Worm (Caenorhabditis elegans) whole organism, L2 larva: Measurements from ENCODE around the gene C53B7.2.
"Not testable (repeated sequence)": the region's sequence is repeated elsewhere in the genome, so short reads cannot be mapped to it uniquely, and the experiment has no call there.

Source experiments
- C34F6.9 ChIP-seq: fragments of 150-350 bp; optimal IDR thresholded peaks from 2 replicates; lab custom pipeline; 2014; ENCODE audit warnings: missing biosample characterization, missing genetic modification characterization
- ZK546.5 ChIP-seq: sonication (generic microtip); optimal IDR thresholded peaks from 2 replicates; lab custom pipeline; 2017; ENCODE audit warnings: missing biosample characterization, missing genetic modification characterization
- alr-1 ChIP-seq: fragments of 150-350 bp; optimal IDR thresholded peaks from 2 replicates; lab custom pipeline; 2014; ENCODE audit warnings: missing biosample characterization, missing genetic modification characterization
- blmp-1 ChIP-seq: sonication (generic microtip); optimal IDR thresholded peaks from 2 replicates; lab custom pipeline; 2017; ENCODE audit warnings: missing genetic modification characterization, mild to moderate bottlenecking, missing compliant biosample characterization, antibody characterized with exemption, moderate library complexity; ENCODE audit not compliant: insufficient read depth
- ceh-16 ChIP-seq: fragments of 150-350 bp; optimal IDR thresholded peaks from 2 replicates; lab custom pipeline; 2014; ENCODE audit warnings: missing biosample characterization, missing genetic modification characterization
- dmd-4 ChIP-seq: sonication (generic microtip); optimal IDR thresholded peaks from 2 replicates; lab custom pipeline; 2017; ENCODE audit warnings: missing biosample characterization, missing genetic modification characterization
- egl-27 ChIP-seq: sonication (generic microtip); optimal IDR thresholded peaks from 3 replicates; lab custom pipeline; 2017; ENCODE audit warnings: missing biosample characterization, missing genetic modification reagents, missing genetic modification characterization
- elt-1 ChIP-seq: fragments of 150-350 bp; optimal IDR thresholded peaks from 2 replicates; lab custom pipeline; 2014; ENCODE audit warnings: missing biosample characterization, missing genetic modification characterization
- elt-3 ChIP-seq: sonication (generic microtip); optimal IDR thresholded peaks from 2 replicates; lab custom pipeline; 2017; ENCODE audit warnings: missing biosample characterization, missing genetic modification characterization
- fos-1 ChIP-seq: fragments of 150-350 bp; optimal IDR thresholded peaks from 2 replicates; lab custom pipeline; 2014; ENCODE audit warnings: missing biosample characterization, missing genetic modification characterization
- lin-11 ChIP-seq: fragments of 150-350 bp; sonication (generic microtip); optimal IDR thresholded peaks from 2 replicates; lab custom pipeline; 2014; ENCODE audit warnings: missing biosample characterization, missing genetic modification characterization, inconsistent platforms, mixed read lengths
- lin-39 ChIP-seq: fragments of 150-350 bp; optimal IDR thresholded peaks from 2 replicates; lab custom pipeline; 2014; ENCODE audit warnings: missing biosample characterization, missing genetic modification reagents, missing genetic modification characterization
- lsy-2 ChIP-seq, 2 experiments: fragments of 150-350 bp in 1 of 2; sonication (generic microtip) in 1 of 2; optimal IDR thresholded peaks; 2 replicates each; lab custom pipeline; 2014 to 2017; ENCODE audit warnings: missing biosample characterization in 2 of 2, missing genetic modification characterization in 2 of 2
- mab-5 ChIP-seq: fragments of 150-350 bp; optimal IDR thresholded peaks from 2 replicates; lab custom pipeline; 2014; ENCODE audit warnings: missing biosample characterization, missing genetic modification characterization
- mbf-1 ChIP-seq: sonication (generic microtip); optimal IDR thresholded peaks from 2 replicates; lab custom pipeline; 2017; ENCODE audit warnings: missing biosample characterization, missing genetic modification characterization
- mdl-1 ChIP-seq, 2 experiments: fragments of 150-350 bp in 1 of 2; sonication (generic microtip) in 1 of 2; optimal IDR thresholded peaks; 2 replicates each; lab custom pipeline; 2017; ENCODE audit warnings: missing biosample characterization in 2 of 2, missing genetic modification characterization in 2 of 2
- nhr-12 ChIP-seq: fragments of 150-350 bp; optimal IDR thresholded peaks from 2 replicates; lab custom pipeline; 2014; ENCODE audit warnings: missing biosample characterization, missing genetic modification characterization
- nhr-21 ChIP-seq: fragments of 150-350 bp; optimal IDR thresholded peaks from 2 replicates; lab custom pipeline; 2014; ENCODE audit warnings: missing biosample characterization, missing genetic modification characterization
- nhr-23 ChIP-seq: fragments of 150-350 bp; optimal IDR thresholded peaks from 2 replicates; lab custom pipeline; 2014; ENCODE audit warnings: missing biosample characterization, missing genetic modification reagents, missing genetic modification characterization
- nhr-237 ChIP-seq: fragments of 150-350 bp; optimal IDR thresholded peaks from 2 replicates; lab custom pipeline; 2014; ENCODE audit warnings: missing biosample characterization, missing genetic modification characterization
- nhr-25 ChIP-seq: fragments of 150-350 bp; sonication (generic microtip); optimal IDR thresholded peaks from 3 replicates; lab custom pipeline; 2014; ENCODE audit warnings: missing biosample characterization, missing genetic modification characterization
- nhr-6 ChIP-seq: fragments of 150-350 bp; optimal IDR thresholded peaks from 2 replicates; lab custom pipeline; 2014; ENCODE audit warnings: missing biosample characterization, missing genetic modification characterization
- nhr-77 ChIP-seq: fragments of 150-350 bp; optimal IDR thresholded peaks from 2 replicates; lab custom pipeline; 2014; ENCODE audit warnings: missing biosample characterization, missing genetic modification characterization
- peb-1 ChIP-seq: fragments of 150-350 bp; optimal IDR thresholded peaks from 2 replicates; lab custom pipeline; 2014; ENCODE audit warnings: missing biosample characterization, missing genetic modification characterization
- sem-4 ChIP-seq: fragments of 150-350 bp; optimal IDR thresholded peaks from 2 replicates; lab custom pipeline; 2014; ENCODE audit warnings: missing biosample characterization, missing genetic modification reagents, missing genetic modification characterization
- skn-1 ChIP-seq: sonication (generic microtip); optimal IDR thresholded peaks from 2 replicates; lab custom pipeline; 2017; ENCODE audit warnings: missing biosample characterization, missing genetic modification characterization
- snpc-4 ChIP-seq: fragments of 150-350 bp; optimal IDR thresholded peaks from 2 replicates; lab custom pipeline; 2014; ENCODE audit warnings: missing biosample characterization, missing genetic modification characterization
- unc-39 ChIP-seq: fragments of 150-350 bp; optimal IDR thresholded peaks from 2 replicates; lab custom pipeline; 2014; ENCODE audit warnings: missing biosample characterization, missing genetic modification characterization
- unc-55 ChIP-seq: fragments of 150-350 bp; sonication (generic microtip); optimal IDR thresholded peaks from 3 replicates; lab custom pipeline; 2014; ENCODE audit warnings: missing biosample characterization, missing genetic modification reagents, missing genetic modification characterization
- unc-62 ChIP-seq: fragments of 150-350 bp; optimal IDR thresholded peaks from 2 replicates; lab custom pipeline; 2014; ENCODE audit warnings: missing biosample characterization, missing genetic modification reagents, missing genetic modification characterization
- zag-1 ChIP-seq: fragments of 150-350 bp; optimal IDR thresholded peaks from 2 replicates; lab custom pipeline; 2014; ENCODE audit warnings: missing biosample characterization, missing genetic modification characterization
- ztf-1 ChIP-seq: fragments of 200-800 bp; sonication (Bioruptor generic); conservative IDR thresholded peaks from 2 replicates; pipeline ENCODE4 v1.3.6; 2022; ENCODE audit warnings: missing genetic modification characterization, missing compliant biosample characterization
- ztf-11 ChIP-seq: sonication (generic microtip); optimal IDR thresholded peaks from 2 replicates; lab custom pipeline; 2017; ENCODE audit warnings: missing biosample characterization, missing genetic modification characterization

Gene C53B7.2

DNA sequence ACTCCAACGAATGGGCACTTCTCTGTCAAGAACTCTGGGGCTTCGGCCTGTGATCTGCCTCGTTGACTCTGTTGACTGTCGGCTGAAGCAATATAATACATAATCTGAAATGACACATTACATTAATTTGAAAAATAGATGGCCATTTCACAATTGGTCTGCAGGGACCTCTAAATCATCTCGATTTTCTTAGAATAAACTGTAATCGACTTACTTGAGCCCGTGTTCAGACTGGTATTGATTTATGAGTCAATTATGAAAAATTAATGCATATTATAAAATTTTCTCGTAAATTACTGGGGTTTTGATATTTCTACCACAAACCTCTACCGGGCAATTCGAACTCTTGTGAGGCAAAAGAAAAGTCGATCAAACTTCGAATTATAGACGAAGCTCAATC, 22.6 kb downstream of the C53B7.2 start, which contains the start of gene C53B7.6:
TSS of gene C53B7.6 (minus strand) at position 101 of the 400 bp plus-strand sequence.
- not testable (repeated sequence) for TF ChIP-seq zag-1, mab-5, egl-27 (tag; lab: Kevin White, UChicago)

DNA sequence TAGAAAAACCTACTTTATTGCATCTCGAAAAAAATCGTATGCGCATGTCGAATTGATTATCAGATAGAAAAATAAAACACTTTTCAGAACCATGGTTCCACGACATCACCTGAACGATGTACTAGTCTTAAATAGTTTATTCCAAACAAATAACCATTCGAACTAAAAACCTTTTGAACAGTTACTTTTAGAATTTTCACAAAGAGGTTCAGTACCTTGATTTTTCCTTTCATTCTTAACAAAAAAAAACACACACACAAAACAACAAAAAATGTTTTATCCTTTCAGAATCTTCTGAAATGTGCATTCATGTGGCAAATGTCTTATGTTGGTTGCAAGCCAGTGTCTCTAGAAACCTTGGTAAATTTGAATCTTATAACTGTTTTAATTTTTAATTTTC, 28.7 kb downstream of the C53B7.2 start, which contains the start of gene F41C6.4:
TSS of gene F41C6.4 (minus strand) at position 101 of the 400 bp plus-strand sequence.
- TF ChIP-seq unc-62 (no peak), egl-27 (tag; lab: Kevin White, UChicago) (no peak), sem-4 (tag; lab: Kevin White, UChicago) (no peak), nhr-237 (tag; lab: Kevin White, UChicago) (no peak), nhr-6 (tag; lab: Kevin White, UChicago) (no peak), mdl-1 (tag; optimal IDR thresholded peaks at IDR 0.05; lab: Kevin White, UChicago) (no peak), ZK546.5 (tag; lab: Kevin White, UChicago) (no peak), alr-1 (tag; lab: Kevin White, UChicago) (no peak), lin-39 (tag; lab: Kevin White, UChicago) (no peak), ztf-1 (no peak), elt-1 (tag; lab: Kevin White, UChicago) (no peak), C34F6.9 (tag; lab: Kevin White, UChicago) (no peak), peb-1 (tag; lab: Kevin White, UChicago) (no peak)

DNA sequence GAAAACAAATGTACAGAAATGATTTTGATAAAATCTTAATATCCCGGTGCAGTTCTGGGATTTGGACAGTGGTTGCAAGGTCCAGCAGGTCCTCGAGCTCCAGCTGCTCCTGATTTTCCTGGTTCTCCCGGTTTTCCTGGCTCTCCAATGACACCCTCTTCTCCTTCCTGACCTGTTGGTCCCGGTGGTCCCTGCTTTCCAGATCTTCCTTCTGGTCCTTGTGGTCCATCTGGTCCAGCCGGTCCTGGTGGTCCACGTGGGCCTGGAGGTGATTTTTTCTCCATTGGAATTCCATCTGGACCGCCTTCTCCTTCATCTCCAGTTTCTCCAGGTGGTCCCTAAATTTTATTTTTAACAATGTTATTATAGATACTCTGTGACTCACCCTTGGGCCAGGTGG, 29.2 kb downstream of the C53B7.2 start:
- no peak for TF ChIP-seq ceh-16 (tag; lab: Kevin White, UChicago)
- no peak for TF ChIP-seq ZK546.5 (tag; lab: Kevin White, UChicago)
- TF ChIP-seq nhr-77, result no peak
- TF ChIP-seq blmp-1 (tag; lab: Kevin White, UChicago), result no peak
- no peak for TF ChIP-seq mbf-1 (tag; lab: Kevin White, UChicago)
- no peak for TF ChIP-seq peb-1 (tag; lab: Kevin White, UChicago)
- no peak for TF ChIP-seq lin-11
- no peak for TF ChIP-seq C34F6.9 (tag; lab: Kevin White, UChicago)
- TF ChIP-seq ztf-1, result no peak
- no peak for TF ChIP-seq ztf-11 (tag; lab: Kevin White, UChicago)
- TF ChIP-seq unc-55 (GFP tag; lab: Kevin White, UChicago), result no peak
- no peak for TF ChIP-seq mdl-1 (tag; optimal IDR thresholded peaks at IDR 0.05; lab: Kevin White, UChicago)
- TF ChIP-seq elt-3 (tag; lab: Kevin White, UChicago), result no peak
- TF ChIP-seq snpc-4 (tag; lab: Kevin White, UChicago), result no peak
- TF ChIP-seq nhr-12 (tag; lab: Kevin White, UChicago), result no peak
- no peak for TF ChIP-seq nhr-21 (tag; lab: Kevin White, UChicago)
- TF ChIP-seq nhr-23, result no peak

DNA sequence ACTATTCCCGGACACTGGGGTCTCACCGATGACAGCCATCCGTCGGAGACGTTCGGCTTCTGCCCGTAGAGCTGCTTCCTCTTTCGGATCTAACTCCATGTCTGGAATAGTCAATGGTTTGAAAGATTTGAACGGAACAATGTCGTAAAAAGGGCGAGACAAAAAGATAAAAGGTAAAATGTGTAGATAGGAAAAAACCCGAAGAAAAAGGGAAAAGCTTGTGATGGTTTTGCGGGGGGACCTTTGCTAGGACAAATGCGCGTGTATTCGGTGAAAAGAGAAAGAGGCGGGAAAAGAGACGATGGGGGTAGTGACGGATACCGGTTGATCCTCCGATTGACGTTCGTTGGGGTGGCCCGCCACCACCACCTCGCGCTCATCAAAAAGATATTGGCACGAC, 31.4 kb downstream of the C53B7.2 start, which contains the start of gene col-173:
TSS of gene col-173 (minus strand) at position 101 of the 400 bp plus-strand sequence.
- TF ChIP-seq nhr-23 (no peak), unc-62 (no peak), nhr-12 (tag; lab: Kevin White, UChicago) (no peak), fos-1 (tag; lab: Kevin White, UChicago) (no peak), blmp-1 (tag; lab: Kevin White, UChicago) (no peak), sem-4 (tag; lab: Kevin White, UChicago) (no peak), lsy-2 (tag; optimal IDR thresholded peaks at IDR 0.05; lab: Kevin White, UChicago) (no peak), skn-1 (tag; lab: Kevin White, UChicago) (no peak), ztf-1 (no peak), alr-1 (tag; lab: Kevin White, UChicago) (no peak), unc-39 (tag; lab: Kevin White, UChicago) (no peak), elt-3 (tag; lab: Kevin White, UChicago) (no peak), nhr-6 (tag; lab: Kevin White, UChicago) (no peak), nhr-237 (tag; lab: Kevin White, UChicago) (no peak), C34F6.9 (tag; lab: Kevin White, UChicago) (no peak), nhr-25 (no peak), ceh-16 (tag; lab: Kevin White, UChicago) (no peak), lin-39 (tag; lab: Kevin White, UChicago) (no peak), snpc-4 (tag; lab: Kevin White, UChicago) (no peak)

DNA sequence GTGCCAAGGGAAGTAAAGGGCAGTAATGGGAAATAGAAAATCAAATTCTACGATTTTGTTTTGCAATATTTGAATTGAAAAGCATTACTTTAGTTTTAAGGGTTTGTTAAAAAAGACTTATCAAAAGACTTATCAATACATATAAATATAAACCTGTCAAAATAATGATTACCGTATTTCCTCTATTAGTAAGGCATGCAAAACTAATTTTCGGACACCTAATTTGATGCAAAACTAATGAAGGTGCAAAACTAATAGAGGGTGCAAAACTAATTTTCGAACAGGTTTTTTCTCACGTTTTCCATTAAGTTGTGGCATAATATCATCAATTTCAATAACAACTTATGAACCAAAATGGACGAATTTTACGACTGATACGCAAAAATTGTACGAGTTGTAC, 35.8 kb downstream of the C53B7.2 start, which contains the start of gene F41C6.6:
TSS of gene F41C6.6 (minus strand) at position 101 of the 400 bp plus-strand sequence.
- not testable (repeated sequence) for TF ChIP-seq dmd-4 (tag; lab: Kevin White, UChicago); C34F6.9 (tag; lab: Kevin White, UChicago); lin-11
